Worm (Caenorhabditis elegans) whole organism, L1 larva: Measurements from ENCODE around the gene Y38H6C.8.

ENCODE experiments used
- Y116A8C.19 ChIP-seq: sonication (generic microtip); optimal IDR thresholded peaks from 2 replicates; lab custom pipeline; 2016; ENCODE audit warnings: missing compliant biosample characterization, missing genetic modification characterization, borderline replicate concordance
- alr-1 ChIP-seq: fragments of 200-800 bp; sonication (Bioruptor generic); optimal IDR thresholded peaks from 2 replicates; lab custom pipeline; 2018; ENCODE audit warnings: borderline replicate concordance, mild to moderate bottlenecking, missing genetic modification characterization, missing compliant biosample characterization
- ama-1 ChIP-seq: fragments of 150-350 bp; optimal IDR thresholded peaks from 2 replicates; lab custom pipeline; 2014
- blmp-1 ChIP-seq: fragments of 150-350 bp; optimal IDR thresholded peaks from 2 replicates; lab custom pipeline; 2014; ENCODE audit warnings: missing biosample characterization, missing genetic modification characterization
- ceh-63 ChIP-seq: fragments of 200-800 bp; sonication (Bioruptor generic); optimal IDR thresholded peaks from 2 replicates; lab custom pipeline; 2018; ENCODE audit warnings: mild to moderate bottlenecking, missing genetic modification characterization, missing compliant biosample characterization
- ceh-8 ChIP-seq: fragments of 200-800 bp; sonication (Bioruptor generic); optimal IDR thresholded peaks from 2 replicates; lab custom pipeline; 2018; ENCODE audit warnings: mild to moderate bottlenecking, missing genetic modification characterization, moderate library complexity, missing compliant biosample characterization
- ceh-88 ChIP-seq: fragments of 200-800 bp; sonication (Bioruptor generic); IDR thresholded peaks from 2 replicates; pipeline ENCODE4 v1.3.6; 2022; ENCODE audit warnings: missing genetic modification characterization, missing compliant biosample characterization
- dsc-1 ChIP-seq: sonication (generic microtip); optimal IDR thresholded peaks from 2 replicates; lab custom pipeline; 2016; ENCODE audit warnings: mild to moderate bottlenecking, missing genetic modification characterization, missing compliant biosample characterization
- efl-3 ChIP-seq: fragments of 200-800 bp; sonication (Bioruptor generic); optimal IDR thresholded peaks from 2 replicates; lab custom pipeline; 2018; ENCODE audit warnings: mild to moderate bottlenecking, missing genetic modification characterization, missing compliant biosample characterization
- egl-13 ChIP-seq: sonication (generic microtip); optimal IDR thresholded peaks from 2 replicates; lab custom pipeline; 2016; ENCODE audit warnings: missing genotype, missing genetic modification reagents, missing genetic modification characterization, missing compliant biosample characterization
- elt-3 ChIP-seq, 6 experiments: fragments of 150-350 bp in 1 of 6; sonication (generic microtip); optimal IDR thresholded peaks; 2 replicates each; lab custom pipeline; 2017 to 2018; ENCODE audit warnings: missing biosample characterization in 6 of 6, missing genetic modification characterization in 6 of 6, inconsistent platforms in 1 of 6
- fkh-10 ChIP-seq: sonication (generic microtip); optimal IDR thresholded peaks from 2 replicates; lab custom pipeline; 2017; ENCODE audit warnings: missing biosample characterization, missing genetic modification reagents, missing genetic modification characterization
- fkh-4 ChIP-seq: sonication (generic microtip); optimal IDR thresholded peaks from 2 replicates; lab custom pipeline; 2016; ENCODE audit warnings: missing compliant biosample characterization, missing genetic modification characterization, borderline replicate concordance
- fos-1 ChIP-seq: fragments of 150-350 bp; optimal IDR thresholded peaks from 2 replicates; lab custom pipeline; 2014; ENCODE audit warnings: missing biosample characterization, missing genetic modification characterization
- grh-1 ChIP-seq: fragments of 200-800 bp; sonication (Bioruptor generic); IDR thresholded peaks from 2 replicates; pipeline ENCODE4 v1.3.6; 2022; ENCODE audit warnings: missing genetic modification reagents, missing genetic modification characterization, missing compliant biosample characterization
- hpl-2 ChIP-seq: fragments of 150-350 bp; optimal IDR thresholded peaks from 2 replicates; lab custom pipeline; 2014; ENCODE audit warnings: missing biosample characterization, missing genetic modification reagents, missing genetic modification characterization
- jun-1 ChIP-seq: fragments of 150-350 bp; optimal IDR thresholded peaks from 2 replicates; lab custom pipeline; 2014; ENCODE audit warnings: missing biosample characterization, missing genetic modification reagents, missing genetic modification characterization
- lin-13 ChIP-seq: fragments of 150-350 bp; optimal IDR thresholded peaks from 2 replicates; lab custom pipeline; 2014; ENCODE audit warnings: missing biosample characterization, missing genetic modification reagents, missing genetic modification characterization
- lin-14 ChIP-seq: fragments of 200-800 bp; sonication (Bioruptor generic); optimal IDR thresholded peaks from 2 replicates; lab custom pipeline; 2018; ENCODE audit warnings: mild to moderate bottlenecking, missing genetic modification characterization, moderate library complexity, missing compliant biosample characterization
- lin-15B ChIP-seq: fragments of 150-350 bp; sonication (generic microtip); optimal IDR thresholded peaks from 3 replicates; lab custom pipeline; 2014; ENCODE audit warnings: missing biosample characterization, missing genetic modification characterization
- lin-39 ChIP-seq: fragments of 150-350 bp; optimal IDR thresholded peaks from 2 replicates; lab custom pipeline; 2014; ENCODE audit warnings: missing biosample characterization, missing genetic modification reagents, missing genetic modification characterization
- lir-3 ChIP-seq: sonication (generic microtip); optimal IDR thresholded peaks from 2 replicates; lab custom pipeline; 2016; ENCODE audit warnings: mild to moderate bottlenecking, missing genetic modification characterization, moderate library complexity, missing compliant biosample characterization; ENCODE audit not compliant: poor library complexity
- mdl-1 ChIP-seq, 2 experiments: fragments of 150-350 bp; optimal IDR thresholded peaks; 2 replicates each; lab custom pipeline; 2014 to 2017; ENCODE audit warnings: missing biosample characterization in 2 of 2, missing genetic modification characterization in 2 of 2, inconsistent platforms in 1 of 2
- mef-2 ChIP-seq: fragments of 150-350 bp; optimal IDR thresholded peaks from 2 replicates; lab custom pipeline; 2014; ENCODE audit warnings: missing biosample characterization, missing genetic modification characterization
- mep-1 ChIP-seq: fragments of 150-350 bp; optimal IDR thresholded peaks from 2 replicates; lab custom pipeline; 2014; ENCODE audit warnings: missing biosample characterization, missing genetic modification characterization
- nhr-11 ChIP-seq: fragments of 150-350 bp; optimal IDR thresholded peaks from 2 replicates; lab custom pipeline; 2014; ENCODE audit warnings: missing biosample characterization, missing genetic modification characterization
- nhr-19 ChIP-seq: fragments of 200-800 bp; sonication (Bioruptor generic); conservative IDR thresholded peaks from 2 replicates; pipeline ENCODE4 v1.3.6; 2022; ENCODE audit warnings: missing genetic modification characterization, missing compliant biosample characterization
- nhr-20 ChIP-seq: sonication (generic microtip); optimal IDR thresholded peaks from 2 replicates; lab custom pipeline; 2016; ENCODE audit warnings: mild to moderate bottlenecking, missing genetic modification characterization, missing compliant biosample characterization
- nhr-237 ChIP-seq: fragments of 150-350 bp; optimal IDR thresholded peaks from 2 replicates; lab custom pipeline; 2014; ENCODE audit warnings: missing biosample characterization, missing genetic modification characterization
- nhr-47 ChIP-seq: sonication (generic microtip); optimal IDR thresholded peaks from 2 replicates; lab custom pipeline; 2016; ENCODE audit warnings: mild to moderate bottlenecking, missing genetic modification characterization, moderate library complexity, missing compliant biosample characterization
- nhr-85 ChIP-seq: sonication (generic microtip); peaks from one replicate; lab custom pipeline; 2016; ENCODE audit warnings: missing genetic modification characterization, inconsistent platforms, missing compliant biosample characterization
- nhr-90 ChIP-seq: sonication (generic microtip); optimal IDR thresholded peaks from 2 replicates; lab custom pipeline; 2016; ENCODE audit warnings: mild to moderate bottlenecking, missing genetic modification characterization, missing compliant biosample characterization; ENCODE audit not compliant: poor library complexity
- pqm-1 ChIP-seq: sonication (generic microtip); optimal IDR thresholded peaks from 3 replicates; lab custom pipeline; 2017; ENCODE audit warnings: missing biosample characterization, missing genetic modification characterization
- rnt-1 ChIP-seq: sonication (generic microtip); optimal IDR thresholded peaks from 2 replicates; lab custom pipeline; 2016; ENCODE audit warnings: mild to moderate bottlenecking, missing genetic modification characterization, moderate library complexity, missing compliant biosample characterization
- sox-4 ChIP-seq: sonication (generic microtip); optimal IDR thresholded peaks from 2 replicates; lab custom pipeline; 2016; ENCODE audit warnings: missing genetic modification characterization, missing compliant biosample characterization
- sptf-1 ChIP-seq: fragments of 150-350 bp; optimal IDR thresholded peaks from 2 replicates; lab custom pipeline; 2014; ENCODE audit warnings: missing biosample characterization, missing genetic modification characterization
- sup-37 ChIP-seq: fragments of 200-800 bp; sonication (Bioruptor generic); optimal IDR thresholded peaks from 2 replicates; lab custom pipeline; 2018; ENCODE audit warnings: mild to moderate bottlenecking, missing genetic modification characterization, missing compliant biosample characterization
- swsn-7 ChIP-seq: sonication (generic microtip); optimal IDR thresholded peaks from 2 replicates; lab custom pipeline; 2016; ENCODE audit warnings: missing genetic modification characterization, missing compliant biosample characterization
- unc-130 ChIP-seq: fragments of 150-350 bp; optimal IDR thresholded peaks from 2 replicates; lab custom pipeline; 2017; ENCODE audit warnings: missing biosample characterization, missing genetic modification characterization, inconsistent platforms
- xbp-1 ChIP-seq: sonication (generic microtip); optimal IDR thresholded peaks from 2 replicates; lab custom pipeline; 2016; ENCODE audit warnings: missing genetic modification characterization, missing compliant biosample characterization
- zag-1 ChIP-seq: fragments of 150-350 bp; optimal IDR thresholded peaks from 2 replicates; lab custom pipeline; 2014; ENCODE audit warnings: missing biosample characterization, missing genetic modification characterization
- zip-4 ChIP-seq: fragments of 200-800 bp; sonication (Bioruptor generic); optimal IDR thresholded peaks from 2 replicates; lab custom pipeline; 2018; ENCODE audit warnings: mild to moderate bottlenecking, missing genetic modification characterization, moderate library complexity, missing compliant biosample characterization
- ztf-4 ChIP-seq: fragments of 150-350 bp; optimal IDR thresholded peaks from 2 replicates; lab custom pipeline; 2014; ENCODE audit warnings: missing biosample characterization, missing genetic modification characterization

Gene Y38H6C.8

ce11 chrV:20486549-20486948 is 27.2 kb upstream of the Y38H6C.8 start (continued):
- TF ChIP-seq sptf-1 (no peak), zip-4 (GFP tag; lab: Kevin White, UChicago) (no peak), elt-3 (tag; optimal IDR thresholded peaks at IDR 0.05; lab: Kevin White, UChicago) (no peak), ama-1 (lab: Kevin White, UChicago) (no peak), rnt-1 (peak; percentile 73)
- TF ChIP-seq, all 84 proteins: peak for 13

DNA sequence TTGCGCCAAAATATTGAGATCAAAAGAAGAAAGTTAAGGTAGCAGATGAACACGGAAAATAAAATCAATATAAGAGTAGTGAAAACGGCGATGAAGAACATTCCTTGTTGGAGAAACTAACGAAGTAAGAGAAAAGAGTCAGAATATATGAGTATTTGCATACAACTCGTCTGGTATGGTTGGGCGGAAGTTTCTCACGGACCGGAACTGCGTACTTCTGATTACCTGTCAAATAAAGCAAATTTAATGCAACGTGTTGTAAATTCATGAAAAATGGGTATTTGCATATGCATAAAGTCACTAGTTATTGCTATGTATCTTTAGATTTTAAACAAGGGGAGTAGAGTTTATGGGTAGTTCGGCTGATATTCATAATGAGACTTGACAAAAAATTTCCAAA is 24.7 kb upstream of the Y38H6C.8 start, which contains the start of gene srbc-78:
TSS of gene srbc-78 (minus strand) at position 101 of the 400 bp plus-strand sequence.
- no peak for TF ChIP-seq nhr-90
- no peak for TF ChIP-seq mep-1 (tag; lab: Kevin White, UChicago)
- no peak for TF ChIP-seq lin-14 (GFP tag; lab: Kevin White, UChicago)
- TF ChIP-seq alr-1 (tag; lab: Kevin White, UChicago): no peak
- TF ChIP-seq ceh-88: no peak
- no peak for TF ChIP-seq nhr-85
- TF ChIP-seq zip-4 (GFP tag; lab: Kevin White, UChicago): no peak
- TF ChIP-seq ceh-63 (GFP tag; lab: Kevin White, UChicago): no peak
- TF ChIP-seq lir-3 (tag; lab: Kevin White, UChicago): no peak
- no peak for TF ChIP-seq lin-13 (GFP tag; lab: Kevin White, UChicago)
- TF ChIP-seq blmp-1 (tag; lab: Kevin White, UChicago): no peak
- no peak for TF ChIP-seq nhr-11 (tag; lab: Kevin White, UChicago)
- TF ChIP-seq hpl-2 (GFP tag; lab: Kevin White, UChicago): no peak

DNA sequence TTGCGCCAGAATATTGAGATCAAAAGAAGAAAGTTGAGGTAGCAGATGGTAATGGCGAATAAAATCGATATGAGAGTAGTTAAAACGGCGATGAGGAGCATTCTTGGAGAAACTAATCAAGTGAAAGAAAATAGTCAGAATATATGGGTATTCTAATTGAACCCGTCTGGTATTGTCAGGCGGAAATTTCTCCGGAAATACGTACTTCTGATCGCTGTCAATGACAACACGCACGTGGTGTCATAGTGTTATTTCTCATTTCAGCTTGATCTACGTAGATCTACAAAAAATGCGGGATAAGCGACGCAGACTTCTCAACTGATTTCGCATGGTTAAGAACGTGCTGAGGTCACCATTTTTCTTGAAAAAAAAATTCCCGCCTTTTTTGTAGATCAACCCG is 21.4 kb upstream of the Y38H6C.8 start, which contains the start of gene srbc-79:
TSS of gene srbc-79 (minus strand) at position 101 of the 400 bp plus-strand sequence.
- TF ChIP-seq lin-15B: no peak
- peak; percentile 19 for TF ChIP-seq nhr-85
- TF ChIP-seq rnt-1: no peak

- no peak for TF ChIP-seq alr-1 (tag; lab: Kevin White, UChicago)
- no peak for TF ChIP-seq nhr-237
- no peak for TF ChIP-seq lin-14 (GFP tag; lab: Kevin White, UChicago)
- no peak for TF ChIP-seq fkh-10
- peak; percentile 31 for TF ChIP-seq lin-39
- TF ChIP-seq unc-130 (tag; lab: Kevin White, UChicago): no peak
- TF ChIP-seq lin-13 (GFP tag; lab: Kevin White, UChicago): no peak
- TF ChIP-seq sup-37: no peak
- TF ChIP-seq pqm-1: no peak
- TF ChIP-seq lin-15B: no peak
- TF ChIP-seq fkh-4 (tag; lab: Kevin White, UChicago): no peak
- peak; percentile 56 for TF ChIP-seq nhr-20 (tag; lab: Kevin White, UChicago)
- no peak for TF ChIP-seq fos-1
- TF ChIP-seq jun-1: no peak
- no peak for TF ChIP-seq lir-3 (tag; lab: Kevin White, UChicago)
- TF ChIP-seq ceh-8 (GFP tag; lab: Kevin White, UChicago): no peak
- TF ChIP-seq ztf-4 (tag; lab: Kevin White, UChicago): no peak
- TF ChIP-seq efl-3: no peak
- TF ChIP-seq egl-13 (tag; lab: Kevin White, UChicago): no peak
- no peak for TF ChIP-seq zag-1
- TF ChIP-seq sox-4 (tag; lab: Kevin White, UChicago): no peak
- TF ChIP-seq swsn-7 (tag; lab: Kevin White, UChicago): peak; percentile 68
- peak; percentile 82 for TF ChIP-seq xbp-1
- TF ChIP-seq mdl-1 (tag; optimal IDR thresholded peaks at IDR 0.05; lab: Kevin White, UChicago): no peak
- TF ChIP-seq nhr-47 (tag; lab: Kevin White, UChicago): peak; percentile 80
- peak; percentile 32; the same call in 1 of the 2 replicates for TF ChIP-seq nhr-19 (GFP tag; lab: Robert Waterston, UW)
- no peak for TF ChIP-seq ceh-63 (GFP tag; lab: Kevin White, UChicago)
- peak; percentile 69 for TF ChIP-seq mep-1 (tag; lab: Kevin White, UChicago)
- TF ChIP-seq dsc-1: peak; percentile 42
- TF ChIP-seq grh-1 (GFP tag; lab: Robert Waterston, UW): no peak
- TF ChIP-seq Y116A8C.19 (tag; lab: Kevin White, UChicago): no peak
- TF ChIP-seq mef-2 (tag; lab: Kevin White, UChicago): no peak
- peak in 1 of 6 experiments; percentile 18 for TF ChIP-seq elt-3 (tag; optimal IDR thresholded peaks at IDR 0.05; lab: Kevin White, UChicago)
These were observed 20.2 kb upstream of the Y38H6C.8 start, which contains the start of gene B0250.5 for ce11 chrV:20493271-20494231. B0250.5 (plus strand) TSS chrV:20493924.
